Fruit fly (Drosophila melanogaster) whole organism, embryonic: ENCODE measurements around the gene CG12539.

ENCODE experiments used
- ATbp ChIP-seq: fragments of 200-800 bp; sonication (Bioruptor generic); optimal IDR thresholded peaks from 2 replicates; lab custom pipeline; 2017; ENCODE audit warnings: missing biosample characterization, mild to moderate bottlenecking, missing genetic modification characterization, missing genetic modification reagents
- Awh ChIP-seq: fragments of 200-800 bp; sonication (Bioruptor generic); IDR thresholded peaks from 2 replicates; pipeline ENCODE4, ENCODE4 v1.3.6; 2022; ENCODE audit warnings: missing biosample characterization, missing genetic modification characterization
- BEAF-32 ChIP-seq: fragments of 200-800 bp; sonication (Bioruptor generic); optimal IDR thresholded peaks from 3 replicates; lab custom pipeline; 2017; ENCODE audit warnings: missing biosample characterization, missing genetic modification characterization, mild to moderate bottlenecking, moderate library complexity, missing genetic modification reagents
- Bgb ChIP-seq: fragments of 200-800 bp; sonication (Bioruptor generic); IDR thresholded peaks from 2 replicates; pipeline ENCODE4 v1.3.6; 2022; ENCODE audit warnings: missing biosample characterization, missing genetic modification characterization; ENCODE audit not compliant: partially characterized antibody
- CG10543 ChIP-seq: fragments of 200-800 bp; sonication (Bioruptor generic); optimal IDR thresholded peaks from 3 replicates; lab custom pipeline; 2017; ENCODE audit warnings: missing biosample characterization, mild to moderate bottlenecking, missing genetic modification characterization, moderate library complexity
- CG10654 ChIP-seq: fragments of 200-800 bp; sonication (Bioruptor generic); optimal IDR thresholded peaks from 2 replicates; lab custom pipeline; 2016; ENCODE audit warnings: missing biosample characterization, missing genetic modification characterization
- CG11723 ChIP-seq: fragments of 200-800 bp; sonication (Bioruptor generic); optimal IDR thresholded peaks from 2 replicates; lab custom pipeline; 2017; ENCODE audit warnings: missing biosample characterization, mild to moderate bottlenecking, missing genetic modification characterization
- CG14860 ChIP-seq: fragments of 200-800 bp; sonication (Bioruptor generic); IDR thresholded peaks from 3 replicates; pipeline ENCODE4 v1.3.6; 2022; ENCODE audit warnings: missing biosample characterization, missing genetic modification characterization; ENCODE audit not compliant: partially characterized antibody
- CG16813 ChIP-seq: fragments of 200-800 bp; sonication (Bioruptor generic); IDR thresholded peaks from 3 replicates; pipeline ENCODE4 v1.3.6; 2022; ENCODE audit warnings: missing biosample characterization, missing genetic modification characterization; ENCODE audit not compliant: partially characterized antibody
- CG2116 ChIP-seq: fragments of 200-800 bp; sonication (Bioruptor generic); optimal IDR thresholded peaks from 3 replicates; lab custom pipeline; 2018; ENCODE audit warnings: missing biosample characterization, mild to moderate bottlenecking, missing genetic modification characterization
- CG34224 ChIP-seq: fragments of 200-800 bp; sonication (Bioruptor generic); IDR thresholded peaks from 3 replicates; pipeline ENCODE4 v1.3.6; 2022; ENCODE audit warnings: missing biosample characterization, missing genetic modification characterization; ENCODE audit not compliant: partially characterized antibody
- CG6791 ChIP-seq: fragments of 200-800 bp; sonication (Bioruptor generic); IDR thresholded peaks from 3 replicates; pipeline ENCODE4 v1.3.6; 2022; ENCODE audit warnings: missing biosample characterization, missing genetic modification characterization; ENCODE audit not compliant: partially characterized antibody
- CG7963 ChIP-seq: fragments of 200-800 bp; sonication (Bioruptor generic); IDR thresholded peaks from 3 replicates; pipeline ENCODE4 v1.3.6; 2022; ENCODE audit warnings: missing biosample characterization, missing genetic modification characterization; ENCODE audit not compliant: partially characterized antibody
- Dll ChIP-seq: fragments of 200-800 bp; sonication (Bioruptor generic); IDR thresholded peaks from 4 replicates; pipeline ENCODE4 v1.3.6; 2022; ENCODE audit warnings: missing biosample characterization, missing genetic modification characterization; ENCODE audit not compliant: partially characterized antibody
- Doc3 ChIP-seq: fragments of 200-800 bp; sonication (Bioruptor generic); IDR thresholded peaks from 3 replicates; pipeline ENCODE4 v1.3.6; 2022; ENCODE audit warnings: missing biosample characterization, missing genetic modification characterization; ENCODE audit not compliant: partially characterized antibody
- E2f2 ChIP-seq: fragments of 200-800 bp; sonication (Bioruptor generic); IDR thresholded peaks from 2 replicates; pipeline ENCODE4 v1.3.6; 2022; ENCODE audit warnings: missing biosample characterization, missing genetic modification characterization
- HLH4C ChIP-seq: fragments of 200-800 bp; sonication (Bioruptor generic); IDR thresholded peaks from 3 replicates; pipeline ENCODE4 v1.3.6; 2022; ENCODE audit warnings: missing biosample characterization, missing genetic modification characterization; ENCODE audit not compliant: partially characterized antibody
- MESR4 ChIP-seq: fragments of 200-800 bp; sonication (Bioruptor generic); optimal IDR thresholded peaks from 2 replicates; lab custom pipeline; 2018; ENCODE audit warnings: missing biosample characterization, mild to moderate bottlenecking, missing genetic modification characterization, moderate library complexity
- Mad ChIP-seq: fragments of 200-800 bp; sonication (Bioruptor generic); optimal IDR thresholded peaks from 2 replicates; lab custom pipeline; 2016; ENCODE audit warnings: missing biosample characterization, missing genetic modification characterization
- Mrtf ChIP-seq: fragments of 200-800 bp; sonication (Bioruptor generic); IDR thresholded peaks from 3 replicates; pipeline ENCODE4 v1.3.6; 2022; ENCODE audit warnings: missing biosample characterization, missing genetic modification characterization
- Opbp ChIP-seq: fragments of 200-800 bp; sonication (Bioruptor generic); IDR thresholded peaks from 3 replicates; pipeline ENCODE4 v1.3.6; 2022; ENCODE audit warnings: missing biosample characterization, missing genetic modification characterization; ENCODE audit not compliant: partially characterized antibody
- Pdp1 ChIP-seq, 2 experiments: fragments of 200-800 bp; sonication (Bioruptor generic); optimal IDR thresholded peaks; 3 replicates each; lab custom pipeline; 2016; ENCODE audit warnings: missing biosample characterization in 2 of 2, missing genetic modification characterization in 2 of 2, mild to moderate bottlenecking in 1 of 2, moderate library complexity in 1 of 2
- Poxn ChIP-seq: fragments of 200-800 bp; sonication (Bioruptor generic); IDR thresholded peaks from 2 replicates; pipeline ENCODE4 v1.3.6; 2022; ENCODE audit warnings: missing biosample characterization, missing genetic modification characterization
- amos ChIP-seq: fragments of 200-800 bp; sonication (Bioruptor generic); IDR thresholded peaks from 2 replicates; pipeline ENCODE4 v1.3.6; 2022; ENCODE audit warnings: missing biosample characterization, missing genetic modification characterization; ENCODE audit not compliant: partially characterized antibody
- bbx ChIP-seq: fragments of 200-800 bp; sonication (Bioruptor generic); IDR thresholded peaks from 2 replicates; pipeline ENCODE4 v1.3.6; 2022; ENCODE audit warnings: missing biosample characterization, missing genetic modification characterization; ENCODE audit not compliant: partially characterized antibody
- cg ChIP-seq: fragments of 200-800 bp; sonication (Bioruptor generic); optimal IDR thresholded peaks from 3 replicates; lab custom pipeline; 2019; ENCODE audit warnings: missing biosample characterization, mild to moderate bottlenecking, missing genetic modification characterization, moderate library complexity
- fru ChIP-seq: fragments of >200 bp; optimal IDR thresholded peaks from 2 replicates; lab custom pipeline; 2017
- hbn ChIP-seq: fragments of 200-800 bp; sonication (Bioruptor generic); IDR thresholded peaks from 2 replicates; pipeline ENCODE4 v1.3.6; 2022; ENCODE audit warnings: missing biosample characterization, missing genetic modification characterization; ENCODE audit not compliant: partially characterized antibody
- insv ChIP-seq, 2 experiments: fragments of 200-800 bp; sonication (Bioruptor generic); optimal IDR thresholded peaks; 3 replicates each; lab custom pipeline; 2016 to 2018; ENCODE audit warnings: missing biosample characterization in 2 of 2, missing genetic modification characterization in 2 of 2
- jumu ChIP-seq: fragments of 200-800 bp; sonication (Bioruptor generic); optimal IDR thresholded peaks from 3 replicates; lab custom pipeline; 2016; ENCODE audit warnings: missing biosample characterization, missing genetic modification characterization
- knrl ChIP-seq: fragments of 200-800 bp; sonication (Bioruptor generic); IDR thresholded peaks from 3 replicates; pipeline ENCODE4 v1.3.6; 2022; ENCODE audit warnings: missing biosample characterization, missing genetic modification characterization; ENCODE audit not compliant: partially characterized antibody
- mld ChIP-seq: fragments of 200-800 bp; sonication (Bioruptor generic); IDR thresholded peaks from 3 replicates; pipeline ENCODE4 v1.3.6; 2022; ENCODE audit warnings: missing biosample characterization, missing genetic modification characterization; ENCODE audit not compliant: partially characterized antibody
- nerfin-2 ChIP-seq: fragments of 200-800 bp; sonication (Bioruptor generic); IDR thresholded peaks from 2 replicates; pipeline ENCODE4 v1.3.6; 2022; ENCODE audit warnings: missing biosample characterization, missing genetic modification characterization; ENCODE audit not compliant: partially characterized antibody
- otp ChIP-seq: fragments of 200-800 bp; sonication (Bioruptor generic); IDR thresholded peaks from 3 replicates; pipeline ENCODE4, ENCODE4 v1.3.6; 2022; ENCODE audit warnings: missing biosample characterization, missing genetic modification characterization
- pan ChIP-seq, 4 experiments: fragments of >200 bp in 3 of 4; fragments of 200-800 bp in 1 of 4; sonication (Bioruptor generic) in 1 of 4; optimal IDR thresholded peaks in 3 of 4; IDR thresholded peaks in 1 of 4; 2 replicates each; pipeline versions ENCODE4 v1.3.6 to Lab custom; 2017 to 2022; ENCODE audit warnings: missing biosample characterization in 2 of 4, missing genetic modification characterization in 2 of 4, mixed read lengths in 1 of 4
- pzg ChIP-seq: fragments of 200-800 bp; sonication (Bioruptor generic); optimal IDR thresholded peaks from 3 replicates; lab custom pipeline; 2018; ENCODE audit warnings: missing biosample characterization, mild to moderate bottlenecking, missing genetic modification characterization, moderate library complexity
- sna ChIP-seq: fragments of 200-800 bp; sonication (Bioruptor generic); IDR thresholded peaks from 2 replicates; pipeline ENCODE4 v1.3.6; 2022; ENCODE audit warnings: missing biosample characterization, missing genetic modification characterization; ENCODE audit not compliant: partially characterized antibody
- stwl ChIP-seq: fragments of 200-800 bp; sonication (Bioruptor generic); optimal IDR thresholded peaks from 3 replicates; lab custom pipeline; 2018; ENCODE audit warnings: missing biosample characterization, mild to moderate bottlenecking, missing genetic modification characterization, moderate library complexity
- tna ChIP-seq: fragments of 200-800 bp; sonication (Bioruptor generic); IDR thresholded peaks from 2 replicates; pipeline ENCODE4 v1.3.6; 2022; ENCODE audit warnings: missing biosample characterization, missing genetic modification characterization; ENCODE audit not compliant: partially characterized antibody
- unc-4 ChIP-seq: fragments of 200-800 bp; sonication (Bioruptor generic); IDR thresholded peaks from 2 replicates; pipeline ENCODE4 v1.3.6; 2022; ENCODE audit warnings: missing biosample characterization, missing genetic modification characterization; ENCODE audit not compliant: partially characterized antibody
- usp ChIP-seq: fragments of >200 bp; optimal IDR thresholded peaks from 2 replicates; lab custom pipeline; 2017; ENCODE audit warnings: missing biosample characterization, missing genetic modification characterization
- z ChIP-seq: fragments of 200-800 bp; sonication (Bioruptor generic); IDR thresholded peaks from 3 replicates; pipeline ENCODE4 v1.3.6; 2022; ENCODE audit warnings: missing biosample characterization, missing genetic modification characterization
- zen2 ChIP-seq: fragments of 200-800 bp; sonication (Bioruptor generic); IDR thresholded peaks from 3 replicates; pipeline ENCODE4 v1.3.6; 2022; ENCODE audit warnings: missing biosample characterization, missing genetic modification characterization; ENCODE audit not compliant: partially characterized antibody

Gene CG12539

dm6 chrX:14839047-14839446 lies 5.5 kb downstream of the CG12539 start, which contains the start of the genes CG32590 and Flo2 (continued):
- TF ChIP-seq Mrtf (GFP tag; lab: Robert Waterston, UW) (0 out of 3 replicates have a peak, but pooled peaks have one; percentile 34), Mad (GFP tag; lab: Kevin White, UChicago) (peak; percentile 66), nerfin-2 (GFP tag; lab: Robert Waterston, UW) (peak; percentile 97), otp (GFP tag; lab: Robert Waterston, UW) (peak; percentile 71; the same call in 1 of the 3 replicates)

- peak; percentile 69 for TF ChIP-seq unc-4 (GFP tag; lab: Robert Waterston, UW)
- no peak for TF ChIP-seq usp
- no peak for TF ChIP-seq ATbp (GFP tag; lab: Kevin White, UChicago)
- peak; percentile 60 for TF ChIP-seq CG16813 (GFP tag; lab: Robert Waterston, UW)
- TF ChIP-seq Poxn (GFP tag; lab: Robert Waterston, UW), result no peak
- peak; percentile 62 for TF ChIP-seq BEAF-32 (GFP tag; lab: Kevin White, UChicago)
- TF ChIP-seq jumu (GFP tag; lab: Kevin White, UChicago), result no peak
- TF ChIP-seq CG10543 (GFP tag; lab: Kevin White, UChicago), result no peak
- 0 out of 2 replicates have a peak, but pooled peaks have one; percentile 11 for TF ChIP-seq E2f2 (GFP tag; lab: Robert Waterston, UW)
- no peak for TF ChIP-seq CG11723
- TF ChIP-seq nerfin-2 (GFP tag; lab: Robert Waterston, UW), result peak; percentile 55; the same call in 1 of the 2 replicates
- no peak for TF ChIP-seq fru (lab: Kevin White, UChicago)
- TF ChIP-seq Bgb, result peak; percentile 45
- TF ChIP-seq bbx (GFP tag; lab: Robert Waterston, UW), result 0 out of 2 replicates have a peak, but pooled peaks have one; percentile 56
- TF ChIP-seq Awh (GFP tag; lab: Robert Waterston, UW), result no peak
- peak; percentile 46; the same call in 1 of the 3 replicates for TF ChIP-seq CG14860 (GFP tag; lab: Robert Waterston, UW)
- TF ChIP-seq CG10654, result no peak
- peak; percentile 61 for TF ChIP-seq hbn (GFP tag; lab: Robert Waterston, UW)
- TF ChIP-seq CG34224 (GFP tag; lab: Robert Waterston, UW), result peak; percentile 73
- TF ChIP-seq z (GFP tag; lab: Robert Waterston, UW), result no peak
- peak in 1 of 2 experiments; percentile 61 for TF ChIP-seq Pdp1 (GFP tag; optimal IDR thresholded peaks at IDR 0.05; lab: Kevin White, UChicago)
- TF ChIP-seq tna (GFP tag; lab: Robert Waterston, UW), result peak; percentile 52
- TF ChIP-seq Dll, result peak; percentile 75
- no peak for TF ChIP-seq pan (optimal IDR thresholded peaks at IDR 0.05; lab: Kevin White, UChicago)
- no peak for TF ChIP-seq pan (GFP tag; optimal IDR thresholded peaks at IDR 0.05 in 1 of 2, IDR thresholded peaks at IDR 0.05 in 1 of 2)
- peak; percentile 19 for TF ChIP-seq pzg (GFP tag; lab: Kevin White, UChicago)
- TF ChIP-seq amos (GFP tag; lab: Robert Waterston, UW), result peak; percentile 61; the same call in 1 of the 2 replicates
- peak; percentile 2 for TF ChIP-seq stwl (tag; lab: Kevin White, UChicago)
- peak; percentile 59; the same call in 1 of the 3 replicates for TF ChIP-seq mld
- peak; percentile 66; the same call in 2 of the 3 replicates for TF ChIP-seq Doc3 (GFP tag; lab: Robert Waterston, UW)
- peak; percentile 61; the same call in 2 of the 3 replicates for TF ChIP-seq Opbp (GFP tag; lab: Robert Waterston, UW)
- TF ChIP-seq knrl (GFP tag; lab: Robert Waterston, UW), result peak; percentile 47; the same call in 2 of the 3 replicates
- TF ChIP-seq MESR4, result peak; percentile 73
- peak; percentile 47; the same call in 1 of the 3 replicates for TF ChIP-seq zen2 (GFP tag; lab: Robert Waterston, UW)
- 0 out of 2 replicates have a peak, but pooled peaks have one; percentile 57 for TF ChIP-seq sna (GFP tag; lab: Robert Waterston, UW)
- peak; percentile 60; the same call in 2 of the 3 replicates for TF ChIP-seq CG6791 (GFP tag; lab: Robert Waterston, UW)
- TF ChIP-seq CG2116 (GFP tag; lab: Kevin White, UChicago), result peak; percentile 4
- TF ChIP-seq HLH4C (GFP tag; lab: Robert Waterston, UW), result peak; percentile 61; the same call in 1 of the 3 replicates
- no peak for TF ChIP-seq cg (GFP tag; lab: Kevin White, UChicago)
- no peak for TF ChIP-seq insv (GFP tag; optimal IDR thresholded peaks at IDR 0.05; lab: Kevin White, UChicago)
- TF ChIP-seq CG7963 (GFP tag; lab: Robert Waterston, UW), result peak; percentile 48; the same call in 1 of the 3 replicates
Observed at dm6 chrX:14837983-14838382, 6.6 kb downstream of the CG12539 start, which contains the start of gene Grx5. Grx5 (minus strand) TSS chrX:14838198.
